Worm (Caenorhabditis elegans) whole organism, L3 larva: ENCODE data around the gene F47G3.1.

Experiments used
- ceh-82 ChIP-seq: fragments of 150-350 bp; optimal IDR thresholded peaks from 2 replicates; lab custom pipeline; 2014; ENCODE audit warnings: missing biosample characterization, missing genetic modification characterization
- ceh-9 ChIP-seq: sonication (generic microtip); optimal IDR thresholded peaks from 2 replicates; lab custom pipeline; 2018; ENCODE audit warnings: missing biosample characterization, missing genetic modification characterization
- elt-1 ChIP-seq: fragments of 150-350 bp; optimal IDR thresholded peaks from 2 replicates; lab custom pipeline; 2014; ENCODE audit warnings: missing biosample characterization, missing genetic modification characterization
- eor-1 ChIP-seq, 2 experiments: fragments of 150-350 bp; optimal IDR thresholded peaks; 2 replicates each; lab custom pipeline; 2014 to 2018; ENCODE audit warnings: missing biosample characterization in 2 of 2, missing genetic modification characterization in 2 of 2
- mdl-1 ChIP-seq: fragments of 150-350 bp; optimal IDR thresholded peaks from 2 replicates; lab custom pipeline; 2014; ENCODE audit warnings: missing biosample characterization, missing genetic modification characterization
- nhr-25 ChIP-seq: sonication (generic microtip); optimal IDR thresholded peaks from 2 replicates; lab custom pipeline; 2017; ENCODE audit warnings: missing biosample characterization, missing genetic modification characterization
- nhr-28 ChIP-seq: fragments of 150-350 bp; optimal IDR thresholded peaks from 2 replicates; lab custom pipeline; 2014; ENCODE audit warnings: missing biosample characterization, missing genetic modification characterization
- skn-1 ChIP-seq: fragments of 150-350 bp; optimal IDR thresholded peaks from 2 replicates; lab custom pipeline; 2014; ENCODE audit warnings: missing biosample characterization, missing genetic modification characterization
- zag-1 ChIP-seq: fragments of 150-350 bp; optimal IDR thresholded peaks from 2 replicates; lab custom pipeline; 2014; ENCODE audit warnings: missing biosample characterization, missing genetic modification characterization
- ztf-11 ChIP-seq: fragments of 150-350 bp; optimal IDR thresholded peaks from 2 replicates; lab custom pipeline; 2014; ENCODE audit warnings: missing biosample characterization, missing genetic modification characterization

DNA sequence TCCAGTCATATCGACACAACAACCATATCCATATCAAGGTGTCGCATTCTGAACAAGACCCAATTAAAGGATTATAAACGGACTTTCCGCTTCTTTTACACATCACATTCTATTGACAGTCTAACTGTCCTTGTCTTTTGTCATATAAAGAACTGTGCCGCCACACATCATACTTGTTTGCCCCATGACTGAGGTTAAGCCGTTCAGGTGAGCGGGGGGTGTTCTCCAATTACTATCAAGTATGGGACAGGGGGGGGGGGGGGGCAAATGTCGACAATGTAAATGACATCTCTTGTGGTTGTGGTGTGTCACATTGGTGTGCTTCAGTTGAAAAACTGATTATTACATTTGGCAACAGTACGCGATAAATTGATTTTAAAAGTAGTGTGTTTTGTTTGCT lies 48.3 kb downstream of the F47G3.1 start:
- TF ChIP-seq nhr-25 (no peak), mdl-1 (tag; lab: Kevin White, UChicago) (no peak), ceh-9 (tag; lab: Kevin White, UChicago) (no peak), nhr-28 (no peak), ztf-11 (tag; lab: Kevin White, UChicago) (no peak), ceh-82 (no peak), eor-1 (tag; optimal IDR thresholded peaks at IDR 0.05; lab: Kevin White, UChicago) (no peak), zag-1 (tag; lab: Kevin White, UChicago) (no peak), skn-1 (no peak), elt-1 (tag; lab: Kevin White, UChicago) (no peak)
